Fruit fly (Drosophila melanogaster) whole organism, embryonic: ENCODE measurements around the gene tomb.
A peak's percentile ranks its signal among the peaks of the same experiment; 100 is the strongest.

Experiments used
- Ada2b ChIP-seq: fragments of 200-800 bp; sonication (Bioruptor generic); IDR thresholded peaks from 2 replicates; pipeline ENCODE4 v1.3.6; 2022; ENCODE audit warnings: missing biosample characterization, missing genetic modification characterization
- Aef1 ChIP-seq: fragments of 200-800 bp; sonication (Bioruptor generic); IDR thresholded peaks from 3 replicates; pipeline ENCODE4 v1.3.6; 2022; ENCODE audit warnings: missing biosample characterization, missing genetic modification characterization
- BEAF-32 ChIP-seq: fragments of 200-800 bp; sonication (Bioruptor generic); optimal IDR thresholded peaks from 3 replicates; lab custom pipeline; 2017; ENCODE audit warnings: missing biosample characterization, missing genetic modification characterization, mild to moderate bottlenecking, moderate library complexity, missing genetic modification reagents
- CG12071 ChIP-seq: fragments of 200-800 bp; sonication (Bioruptor generic); optimal IDR thresholded peaks from 3 replicates; lab custom pipeline; 2018; ENCODE audit warnings: missing biosample characterization, mild to moderate bottlenecking, missing genetic modification characterization
- CG12219 ChIP-seq: fragments of 200-800 bp; sonication (Bioruptor generic); optimal IDR thresholded peaks from 3 replicates; lab custom pipeline; 2018; ENCODE audit warnings: missing biosample characterization, mild to moderate bottlenecking, missing genetic modification characterization
- CG13424 ChIP-seq: fragments of 200-800 bp; sonication (Bioruptor generic); optimal IDR thresholded peaks from 2 replicates; lab custom pipeline; 2019; ENCODE audit warnings: missing biosample characterization, mild to moderate bottlenecking, missing genetic modification characterization, moderate library complexity
- CG15073 ChIP-seq: fragments of 200-800 bp; sonication (Bioruptor generic); optimal IDR thresholded peaks from 2 replicates; lab custom pipeline; 2016; ENCODE audit warnings: missing biosample characterization, missing genetic modification characterization
- CG17568 ChIP-seq: fragments of 200-800 bp; sonication (Bioruptor generic); optimal IDR thresholded peaks from 2 replicates; lab custom pipeline; 2018; ENCODE audit warnings: missing biosample characterization, mild to moderate bottlenecking, missing genetic modification characterization, moderate library complexity
- CG17829 ChIP-seq: fragments of 200-800 bp; optimal IDR thresholded peaks from 2 replicates; lab custom pipeline; 2019; ENCODE audit warnings: missing biosample characterization, mild to moderate bottlenecking, missing genetic modification characterization, moderate library complexity
- CG2712 ChIP-seq: fragments of 200-800 bp; optimal IDR thresholded peaks from 3 replicates; lab custom pipeline; 2019; ENCODE audit warnings: missing biosample characterization, mild to moderate bottlenecking, missing genetic modification characterization, moderate library complexity
- CG3065 ChIP-seq: fragments of 200-800 bp; sonication (Bioruptor generic); optimal IDR thresholded peaks from 2 replicates; lab custom pipeline; 2016; ENCODE audit warnings: missing biosample characterization, missing genetic modification characterization
- CG31388 ChIP-seq: fragments of 200-800 bp; sonication (Bioruptor generic); optimal IDR thresholded peaks from 2 replicates; lab custom pipeline; 2016; ENCODE audit warnings: missing biosample characterization, missing genetic modification characterization
- CG34224 ChIP-seq: fragments of 200-800 bp; sonication (Bioruptor generic); IDR thresholded peaks from 3 replicates; pipeline ENCODE4 v1.3.6; 2022; ENCODE audit warnings: missing biosample characterization, missing genetic modification characterization; ENCODE audit not compliant: partially characterized antibody
- CG34422 ChIP-seq: fragments of 200-800 bp; sonication (Bioruptor generic); IDR thresholded peaks from 3 replicates; pipeline ENCODE4 v1.3.6; 2022; ENCODE audit warnings: missing biosample characterization, missing genetic modification characterization
- CG4282 ChIP-seq: fragments of 200-800 bp; sonication (Bioruptor generic); optimal IDR thresholded peaks from 2 replicates; lab custom pipeline; 2016; ENCODE audit warnings: missing biosample characterization, missing genetic modification characterization
- CG4854 ChIP-seq: fragments of 200-800 bp; sonication (Bioruptor generic); optimal IDR thresholded peaks from 2 replicates; lab custom pipeline; 2016; ENCODE audit warnings: missing biosample characterization, missing genetic modification characterization, inconsistent platforms
- CG9437 ChIP-seq: fragments of 200-800 bp; sonication (Bioruptor generic); optimal IDR thresholded peaks from 2 replicates; lab custom pipeline; 2018; ENCODE audit warnings: missing biosample characterization, mild to moderate bottlenecking, missing genetic modification characterization
- CG9817 ChIP-seq: fragments of 200-800 bp; sonication (Bioruptor generic); optimal IDR thresholded peaks from 2 replicates; lab custom pipeline; 2018; ENCODE audit warnings: missing biosample characterization, mild to moderate bottlenecking, missing genetic modification characterization, moderate library complexity
- CG9876 ChIP-seq: fragments of 200-800 bp; sonication (Bioruptor generic); optimal IDR thresholded peaks from 2 replicates; lab custom pipeline; 2016; ENCODE audit warnings: missing biosample characterization, missing genetic modification characterization
- Chrac-16 ChIP-seq: fragments of 200-800 bp; sonication (Bioruptor generic); optimal IDR thresholded peaks from 3 replicates; lab custom pipeline; 2016; ENCODE audit warnings: missing biosample characterization, missing genetic modification characterization
- Dip2 ChIP-seq: fragments of 200-800 bp; sonication (Bioruptor generic); IDR thresholded peaks from 2 replicates; pipeline ENCODE4 v1.3.6; 2022; ENCODE audit warnings: missing biosample characterization, missing genetic modification characterization
- Gsc ChIP-seq: fragments of 200-800 bp; sonication (Bioruptor generic); IDR thresholded peaks from 2 replicates; pipeline ENCODE4 v1.3.6; 2022; ENCODE audit warnings: missing biosample characterization, missing genetic modification characterization
- Gug ChIP-seq: fragments of 200-800 bp; sonication (Bioruptor generic); IDR thresholded peaks from 4 replicates; pipeline ENCODE4 v1.3.6; 2022; ENCODE audit warnings: missing biosample characterization, missing genetic modification characterization
- HmgZ ChIP-seq: fragments of 200-800 bp; sonication (Bioruptor generic); optimal IDR thresholded peaks from 2 replicates; lab custom pipeline; 2018; ENCODE audit warnings: missing biosample characterization, mild to moderate bottlenecking, missing genetic modification characterization
- MBD-R2 ChIP-seq: fragments of 200-800 bp; sonication (Bioruptor generic); IDR thresholded peaks from 2 replicates; pipeline ENCODE4 v1.3.6; 2022; ENCODE audit warnings: missing biosample characterization, missing genetic modification characterization
- MESR4 ChIP-seq: fragments of 200-800 bp; sonication (Bioruptor generic); optimal IDR thresholded peaks from 2 replicates; lab custom pipeline; 2018; ENCODE audit warnings: missing biosample characterization, mild to moderate bottlenecking, missing genetic modification characterization, moderate library complexity
- NC2α ChIP-seq: fragments of 200-800 bp; sonication (Bioruptor generic); optimal IDR thresholded peaks from 2 replicates; lab custom pipeline; 2016; ENCODE audit warnings: missing biosample characterization, missing genetic modification characterization
- Optix ChIP-seq: fragments of 200-800 bp; sonication (Bioruptor generic); IDR thresholded peaks from 3 replicates; pipeline ENCODE4 v1.3.6; 2022; ENCODE audit warnings: missing biosample characterization, missing genetic modification characterization
- Scr ChIP-seq: fragments of 200-800 bp; sonication (Bioruptor generic); IDR thresholded peaks from 2 replicates; pipeline ENCODE4 v1.3.6; 2022; ENCODE audit warnings: missing biosample characterization, missing genetic modification characterization; ENCODE audit not compliant: partially characterized antibody
- bbx ChIP-seq: fragments of 200-800 bp; sonication (Bioruptor generic); IDR thresholded peaks from 2 replicates; pipeline ENCODE4 v1.3.6; 2022; ENCODE audit warnings: missing biosample characterization, missing genetic modification characterization; ENCODE audit not compliant: partially characterized antibody
- bcd ChIP-seq: fragments of 200-800 bp; sonication (Bioruptor generic); optimal IDR thresholded peaks from 2 replicates; lab custom pipeline; 2017; ENCODE audit warnings: missing biosample characterization, mild to moderate bottlenecking, missing genetic modification characterization
- bigmax ChIP-seq: fragments of 200-800 bp; sonication (Bioruptor generic); optimal IDR thresholded peaks from 2 replicates; lab custom pipeline; 2018; ENCODE audit warnings: missing biosample characterization, mild to moderate bottlenecking, missing genetic modification characterization
- chm ChIP-seq: fragments of 200-800 bp; sonication (Bioruptor generic); IDR thresholded peaks from 2 replicates; pipeline ENCODE4 v1.3.6; 2022; ENCODE audit warnings: missing biosample characterization, missing genetic modification characterization
- crc ChIP-seq: fragments of 200-800 bp; sonication (Bioruptor generic); optimal IDR thresholded peaks from 2 replicates; lab custom pipeline; 2016; ENCODE audit warnings: missing biosample characterization, missing genetic modification characterization
- cwo ChIP-seq: fragments of 200-800 bp; sonication (Bioruptor generic); optimal IDR thresholded peaks from 3 replicates; lab custom pipeline; 2017; ENCODE audit warnings: missing biosample characterization, missing genetic modification characterization, mild to moderate bottlenecking, moderate library complexity, missing genetic modification reagents
- esg ChIP-seq: fragments of 200-800 bp; sonication (Bioruptor generic); conservative IDR thresholded peaks from 2 replicates; pipeline ENCODE4 v1.3.6; 2022; ENCODE audit warnings: missing biosample characterization, missing genetic modification characterization
- fd102C ChIP-seq: fragments of 200-800 bp; sonication (Bioruptor generic); optimal IDR thresholded peaks from 2 replicates; lab custom pipeline; 2018; ENCODE audit warnings: missing biosample characterization, mild to moderate bottlenecking, missing genetic modification characterization, moderate library complexity
- fd96Cb ChIP-seq: fragments of 200-800 bp; sonication (Bioruptor generic); optimal IDR thresholded peaks from 2 replicates; lab custom pipeline; 2018; ENCODE audit warnings: missing biosample characterization, mild to moderate bottlenecking, missing genetic modification characterization, moderate library complexity
- gcm2 ChIP-seq: fragments of 200-800 bp; sonication (Bioruptor generic); optimal IDR thresholded peaks from 2 replicates; lab custom pipeline; 2016; ENCODE audit warnings: missing biosample characterization, missing genetic modification characterization
- gro ChIP-seq: fragments of 200-800 bp; sonication (Bioruptor generic); optimal IDR thresholded peaks from 2 replicates; lab custom pipeline; 2016; ENCODE audit warnings: missing biosample characterization, missing genetic modification characterization
- ind ChIP-seq: fragments of 200-800 bp; sonication (Bioruptor generic); optimal IDR thresholded peaks from 3 replicates; lab custom pipeline; 2016; ENCODE audit warnings: missing biosample characterization, missing genetic modification characterization
- kah ChIP-seq: fragments of 200-800 bp; sonication (Bioruptor generic); optimal IDR thresholded peaks from 2 replicates; lab custom pipeline; 2018; ENCODE audit warnings: missing biosample characterization, mild to moderate bottlenecking, missing genetic modification characterization
- nom ChIP-seq: fragments of 200-800 bp; sonication (Bioruptor generic); optimal IDR thresholded peaks from 2 replicates; lab custom pipeline; 2017; ENCODE audit warnings: missing biosample characterization, missing genetic modification characterization, mild to moderate bottlenecking, moderate library complexity, missing genetic modification reagents
- org-1 ChIP-seq: fragments of 200-800 bp; sonication (Bioruptor generic); optimal IDR thresholded peaks from 2 replicates; lab custom pipeline; 2017; ENCODE audit warnings: missing biosample characterization, missing genetic modification characterization
- pum ChIP-seq: fragments of 200-800 bp; sonication (Bioruptor generic); optimal IDR thresholded peaks from 2 replicates; lab custom pipeline; 2016; ENCODE audit warnings: missing biosample characterization, missing genetic modification characterization
- rib ChIP-seq: fragments of 200-800 bp; sonication (Bioruptor generic); IDR thresholded peaks from 2 replicates; pipeline ENCODE4 v1.3.6; 2022; ENCODE audit warnings: missing biosample characterization, missing genetic modification characterization
- ro ChIP-seq: fragments of 200-800 bp; sonication (Bioruptor generic); IDR thresholded peaks from 2 replicates; pipeline ENCODE4 v1.3.6; 2022; ENCODE audit warnings: missing biosample characterization, missing genetic modification characterization
- sim ChIP-seq: fragments of 200-800 bp; sonication (Bioruptor generic); IDR thresholded peaks from 2 replicates; pipeline ENCODE4 v1.3.6; 2022; ENCODE audit warnings: missing biosample characterization, missing genetic modification characterization
- slp2 ChIP-seq: fragments of 200-800 bp; sonication (Bioruptor generic); optimal IDR thresholded peaks from 2 replicates; lab custom pipeline; 2016; ENCODE audit warnings: missing biosample characterization, missing genetic modification characterization
- sna ChIP-seq: fragments of 200-800 bp; sonication (Bioruptor generic); IDR thresholded peaks from 2 replicates; pipeline ENCODE4 v1.3.6; 2022; ENCODE audit warnings: missing biosample characterization, missing genetic modification characterization; ENCODE audit not compliant: partially characterized antibody
- trem ChIP-seq: fragments of 200-800 bp; optimal IDR thresholded peaks from 3 replicates; lab custom pipeline; 2019; ENCODE audit warnings: missing biosample characterization, mild to moderate bottlenecking, missing genetic modification characterization, moderate library complexity
- zen2 ChIP-seq: fragments of 200-800 bp; sonication (Bioruptor generic); IDR thresholded peaks from 3 replicates; pipeline ENCODE4 v1.3.6; 2022; ENCODE audit warnings: missing biosample characterization, missing genetic modification characterization; ENCODE audit not compliant: partially characterized antibody

Gene tomb

dm6 chr2L:5532061-5532460 lies 4.5 kb downstream of the tomb start, which contains the start of gene Coq6:
Coq6 (minus strand) TSS chr2L:5532223.
- no peak for TF ChIP-seq NC2α
- no peak for TF ChIP-seq chm (GFP tag; lab: Robert Waterston, UW)
- no peak for TF ChIP-seq CG9876 (GFP tag; lab: Kevin White, UChicago)
- TF ChIP-seq Aef1, result no peak
- no peak for TF ChIP-seq CG12219 (GFP tag; lab: Kevin White, UChicago)
- no peak for TF ChIP-seq pum (GFP tag; lab: Kevin White, UChicago)
- TF ChIP-seq CG13424 (tag; lab: Kevin White, UChicago), result no peak
- no peak for TF ChIP-seq Optix (GFP tag; lab: Robert Waterston, UW)
- no peak for TF ChIP-seq Dip2 (GFP tag; lab: Robert Waterston, UW)
- TF ChIP-seq zen2 (GFP tag; lab: Robert Waterston, UW), result peak; percentile 68; the same call in 2 of the 3 replicates
- TF ChIP-seq CG17568 (GFP tag; lab: Kevin White, UChicago), result no peak
- no peak for TF ChIP-seq fd96Cb
- no peak for TF ChIP-seq CG31388 (GFP tag; lab: Kevin White, UChicago)
- TF ChIP-seq CG12071 (GFP tag; lab: Kevin White, UChicago), result no peak
- peak; percentile 41 for TF ChIP-seq MESR4 (GFP tag; lab: Kevin White, UChicago)
- no peak for TF ChIP-seq Gug (GFP tag; lab: Robert Waterston, UW)
- TF ChIP-seq rib, result no peak
- TF ChIP-seq CG4854 (GFP tag; lab: Kevin White, UChicago), result no peak
- TF ChIP-seq kah, result no peak
- peak; percentile 39; the same call in 1 of the 2 replicates for TF ChIP-seq bbx (GFP tag; lab: Robert Waterston, UW)
- no peak for TF ChIP-seq CG9817
- TF ChIP-seq CG3065 (GFP tag; lab: Kevin White, UChicago), result no peak
- TF ChIP-seq org-1, result no peak
- no peak for TF ChIP-seq esg
- TF ChIP-seq CG9437 (GFP tag; lab: Kevin White, UChicago), result no peak
- TF ChIP-seq Gsc (GFP tag; lab: Robert Waterston, UW), result no peak
- TF ChIP-seq sna (GFP tag; lab: Robert Waterston, UW), result peak; percentile 63
- no peak for TF ChIP-seq CG15073
- no peak for TF ChIP-seq bigmax (GFP tag; lab: Kevin White, UChicago)
- no peak for TF ChIP-seq sim (GFP tag; lab: Robert Waterston, UW)
- TF ChIP-seq CG4282 (GFP tag; lab: Kevin White, UChicago), result no peak
- TF ChIP-seq ro (GFP tag; lab: Robert Waterston, UW), result no peak
- no peak for TF ChIP-seq nom (GFP tag; lab: Kevin White, UChicago)
- no peak for TF ChIP-seq crc (GFP tag; lab: Kevin White, UChicago)
- TF ChIP-seq Ada2b (GFP tag; lab: Robert Waterston, UW), result no peak
- TF ChIP-seq BEAF-32, result peak; percentile 62
- TF ChIP-seq Scr (GFP tag; lab: Robert Waterston, UW), result peak; percentile 58
- peak; percentile 68 for TF ChIP-seq CG34224
- TF ChIP-seq bcd, result no peak
- TF ChIP-seq CG2712 (tag; lab: Kevin White, UChicago), result no peak
- no peak for TF ChIP-seq gro
- no peak for TF ChIP-seq slp2 (GFP tag; lab: Kevin White, UChicago)
- no peak for TF ChIP-seq CG17829 (tag; lab: Kevin White, UChicago)
- TF ChIP-seq trem, result no peak
- no peak for TF ChIP-seq cwo (GFP tag; lab: Kevin White, UChicago)
- no peak for TF ChIP-seq HmgZ (tag; lab: Kevin White, UChicago)
- peak; percentile 71; the same call in 1 of the 2 replicates for TF ChIP-seq MBD-R2 (GFP tag; lab: Robert Waterston, UW)
- no peak for TF ChIP-seq ind (GFP tag; lab: Kevin White, UChicago)
- TF ChIP-seq gcm2, result no peak
- TF ChIP-seq Chrac-16 (GFP tag; lab: Kevin White, UChicago), result no peak
- TF ChIP-seq CG34422 (GFP tag; lab: Robert Waterston, UW), result no peak
- no peak for TF ChIP-seq fd102C (GFP tag; lab: Kevin White, UChicago)
